Fruit fly (Drosophila melanogaster) whole organism, prepupa: ENCODE results near the gene Pex3.

Experiments used
- CG16779 ChIP-seq: fragments of 200-800 bp; sonication (Bioruptor generic); optimal IDR thresholded peaks from 3 replicates; lab custom pipeline; 2017; ENCODE audit warnings: missing biosample characterization, mild to moderate bottlenecking, missing genetic modification characterization
- CG8319 ChIP-seq: fragments of 200-800 bp; sonication (Bioruptor generic); optimal IDR thresholded peaks from 3 replicates; lab custom pipeline; 2016; ENCODE audit warnings: missing biosample characterization, missing genetic modification characterization
- Sox102F ChIP-seq: fragments of 200-800 bp; sonication (Bioruptor generic); optimal IDR thresholded peaks from 2 replicates; lab custom pipeline; 2016; ENCODE audit warnings: missing biosample characterization, mild to moderate bottlenecking, missing genetic modification characterization
- dac ChIP-seq: fragments of 200-800 bp; sonication (Bioruptor generic); optimal IDR thresholded peaks from 2 replicates; lab custom pipeline; 2017; ENCODE audit warnings: missing biosample characterization, mild to moderate bottlenecking, missing genetic modification characterization
- eg ChIP-seq: fragments of 200-800 bp; sonication (Bioruptor generic); IDR thresholded peaks from 3 replicates; pipeline ENCODE4 v1.3.6; 2022; ENCODE audit warnings: missing biosample characterization, missing genetic modification characterization
- spab ChIP-seq: fragments of 200-800 bp; sonication (Bioruptor generic); optimal IDR thresholded peaks from 2 replicates; lab custom pipeline; 2017; ENCODE audit warnings: missing biosample characterization, mild to moderate bottlenecking, missing genetic modification characterization, missing genetic modification reagents

dm6 chr3L:15169010-15169409 is 24.9 kb downstream of the Pex3 start:
- TF ChIP-seq eg (GFP tag; lab: Robert Waterston, UW): no peak
- no peak for TF ChIP-seq CG8319
- TF ChIP-seq spab (GFP tag; lab: Kevin White, UChicago): no peak
- TF ChIP-seq dac (GFP tag; lab: Kevin White, UChicago): no peak
- TF ChIP-seq CG16779: no peak
- no peak for TF ChIP-seq Sox102F (GFP tag; lab: Kevin White, UChicago)
